Worm (Caenorhabditis elegans) whole organism, L1 larva: ENCODE data around the gene wrt-5.

Source experiments
- C16A3.4 ChIP-seq: fragments of 150-350 bp; optimal IDR thresholded peaks from 2 replicates; lab custom pipeline; 2014; ENCODE audit warnings: missing biosample characterization, missing genetic modification characterization
- F16B12.6 ChIP-seq: fragments of 150-350 bp; optimal IDR thresholded peaks from 2 replicates; lab custom pipeline; 2014; ENCODE audit warnings: missing biosample characterization, missing genetic modification characterization
- aly-2 ChIP-seq: fragments of 150-350 bp; optimal IDR thresholded peaks from 2 replicates; lab custom pipeline; 2014; ENCODE audit warnings: missing biosample characterization, missing genetic modification characterization
- ama-1 ChIP-seq: fragments of 150-350 bp; optimal IDR thresholded peaks from 2 replicates; lab custom pipeline; 2014
- blmp-1 ChIP-seq: fragments of 150-350 bp; optimal IDR thresholded peaks from 2 replicates; lab custom pipeline; 2014; ENCODE audit warnings: missing biosample characterization, missing genetic modification characterization
- ceh-63 ChIP-seq: fragments of 200-800 bp; sonication (Bioruptor generic); optimal IDR thresholded peaks from 2 replicates; lab custom pipeline; 2018; ENCODE audit warnings: mild to moderate bottlenecking, missing genetic modification characterization, missing compliant biosample characterization
- ceh-88 ChIP-seq: fragments of 200-800 bp; sonication (Bioruptor generic); IDR thresholded peaks from 2 replicates; pipeline ENCODE4 v1.3.6; 2022; ENCODE audit warnings: missing genetic modification characterization, missing compliant biosample characterization
- ceh-90 ChIP-seq: sonication (generic microtip); optimal IDR thresholded peaks from 2 replicates; lab custom pipeline; 2016; ENCODE audit warnings: missing genetic modification characterization, missing compliant biosample characterization
- dpl-1 ChIP-seq, 3 experiments: fragments of 150-350 bp in 2 of 3; sonication (generic microtip) in 1 of 3; optimal IDR thresholded peaks; 2 replicates each; lab custom pipeline; 2014 to 2017; ENCODE audit warnings: missing biosample characterization in 3 of 3, missing genetic modification characterization in 3 of 3, missing genetic modification reagents in 3 of 3
- dsc-1 ChIP-seq: sonication (generic microtip); optimal IDR thresholded peaks from 2 replicates; lab custom pipeline; 2016; ENCODE audit warnings: mild to moderate bottlenecking, missing genetic modification characterization, missing compliant biosample characterization
- egl-13 ChIP-seq: sonication (generic microtip); optimal IDR thresholded peaks from 2 replicates; lab custom pipeline; 2016; ENCODE audit warnings: missing genotype, missing genetic modification reagents, missing genetic modification characterization, missing compliant biosample characterization
- elt-2 ChIP-seq: sonication (generic microtip); optimal IDR thresholded peaks from 2 replicates; lab custom pipeline; 2016; ENCODE audit warnings: missing genetic modification characterization, mild to moderate bottlenecking, inconsistent platforms, missing compliant biosample characterization, missing genetic modification reagents
- elt-3 ChIP-seq, 6 experiments: fragments of 150-350 bp in 1 of 6; sonication (generic microtip); optimal IDR thresholded peaks; 2 replicates each; lab custom pipeline; 2017 to 2018; ENCODE audit warnings: missing biosample characterization in 6 of 6, missing genetic modification characterization in 6 of 6, inconsistent platforms in 1 of 6
- ets-5 ChIP-seq: fragments of 200-800 bp; sonication (Bioruptor generic); IDR thresholded peaks from 2 replicates; pipeline ENCODE4 v1.3.6; 2022; ENCODE audit warnings: missing genetic modification characterization, missing compliant biosample characterization
- fos-1 ChIP-seq: fragments of 150-350 bp; optimal IDR thresholded peaks from 2 replicates; lab custom pipeline; 2014; ENCODE audit warnings: missing biosample characterization, missing genetic modification characterization
- hpl-2 ChIP-seq: fragments of 150-350 bp; optimal IDR thresholded peaks from 2 replicates; lab custom pipeline; 2014; ENCODE audit warnings: missing biosample characterization, missing genetic modification reagents, missing genetic modification characterization
- jun-1 ChIP-seq: fragments of 150-350 bp; optimal IDR thresholded peaks from 2 replicates; lab custom pipeline; 2014; ENCODE audit warnings: missing biosample characterization, missing genetic modification reagents, missing genetic modification characterization
- lin-14 ChIP-seq: fragments of 200-800 bp; sonication (Bioruptor generic); optimal IDR thresholded peaks from 2 replicates; lab custom pipeline; 2018; ENCODE audit warnings: mild to moderate bottlenecking, missing genetic modification characterization, moderate library complexity, missing compliant biosample characterization
- lin-15B ChIP-seq: fragments of 150-350 bp; sonication (generic microtip); optimal IDR thresholded peaks from 3 replicates; lab custom pipeline; 2014; ENCODE audit warnings: missing biosample characterization, missing genetic modification characterization
- lin-35 ChIP-seq, 2 experiments: fragments of 150-350 bp; optimal IDR thresholded peaks; 2 replicates each; lab custom pipeline; 2014; ENCODE audit warnings: missing biosample characterization in 2 of 2, missing genetic modification characterization in 2 of 2, missing genetic modification reagents in 2 of 2
- lsy-2 ChIP-seq, 2 experiments: fragments of 150-350 bp; optimal IDR thresholded peaks; 2 replicates each; lab custom pipeline; 2014; ENCODE audit warnings: missing biosample characterization in 2 of 2, missing genetic modification characterization in 2 of 2
- mab-9 ChIP-seq: fragments of 200-800 bp; sonication (Bioruptor generic); IDR thresholded peaks from 2 replicates; pipeline ENCODE4 v1.3.6; 2022; ENCODE audit warnings: missing genetic modification reagents, missing genetic modification characterization, missing compliant biosample characterization
- mdl-1 ChIP-seq, 2 experiments: fragments of 150-350 bp; optimal IDR thresholded peaks; 2 replicates each; lab custom pipeline; 2014 to 2017; ENCODE audit warnings: missing biosample characterization in 2 of 2, missing genetic modification characterization in 2 of 2, inconsistent platforms in 1 of 2
- mef-2 ChIP-seq: fragments of 150-350 bp; optimal IDR thresholded peaks from 2 replicates; lab custom pipeline; 2014; ENCODE audit warnings: missing biosample characterization, missing genetic modification characterization
- mep-1 ChIP-seq: fragments of 150-350 bp; optimal IDR thresholded peaks from 2 replicates; lab custom pipeline; 2014; ENCODE audit warnings: missing biosample characterization, missing genetic modification characterization
- nhr-11 ChIP-seq: fragments of 150-350 bp; optimal IDR thresholded peaks from 2 replicates; lab custom pipeline; 2014; ENCODE audit warnings: missing biosample characterization, missing genetic modification characterization
- nhr-19 ChIP-seq: fragments of 200-800 bp; sonication (Bioruptor generic); conservative IDR thresholded peaks from 2 replicates; pipeline ENCODE4 v1.3.6; 2022; ENCODE audit warnings: missing genetic modification characterization, missing compliant biosample characterization
- nhr-20 ChIP-seq: sonication (generic microtip); optimal IDR thresholded peaks from 2 replicates; lab custom pipeline; 2016; ENCODE audit warnings: mild to moderate bottlenecking, missing genetic modification characterization, missing compliant biosample characterization
- nhr-71 ChIP-seq: sonication (generic microtip); optimal IDR thresholded peaks from 2 replicates; lab custom pipeline; 2016; ENCODE audit warnings: mild to moderate bottlenecking, missing genetic modification characterization, moderate library complexity, missing compliant biosample characterization
- nhr-84 ChIP-seq: sonication (generic microtip); optimal IDR thresholded peaks from 2 replicates; lab custom pipeline; 2017; ENCODE audit warnings: missing biosample characterization, missing genetic modification characterization
- nhr-85 ChIP-seq: sonication (generic microtip); peaks from one replicate; lab custom pipeline; 2016; ENCODE audit warnings: missing genetic modification characterization, inconsistent platforms, missing compliant biosample characterization
- pag-3 ChIP-seq: sonication (generic microtip); optimal IDR thresholded peaks from 2 replicates; lab custom pipeline; 2017; ENCODE audit warnings: missing genetic modification characterization, mild to moderate bottlenecking, missing compliant biosample characterization, antibody characterized with exemption, borderline replicate concordance; ENCODE audit not compliant: insufficient read depth
- skn-1 ChIP-seq: fragments of 150-350 bp; optimal IDR thresholded peaks from 2 replicates; lab custom pipeline; 2014; ENCODE audit warnings: missing biosample characterization, missing genetic modification characterization
- snu-23 ChIP-seq: sonication (generic microtip); optimal IDR thresholded peaks from 2 replicates; lab custom pipeline; 2016; ENCODE audit warnings: missing genetic modification characterization, missing compliant biosample characterization
- sptf-1 ChIP-seq: fragments of 150-350 bp; optimal IDR thresholded peaks from 2 replicates; lab custom pipeline; 2014; ENCODE audit warnings: missing biosample characterization, missing genetic modification characterization
- unc-130 ChIP-seq: fragments of 150-350 bp; optimal IDR thresholded peaks from 2 replicates; lab custom pipeline; 2017; ENCODE audit warnings: missing biosample characterization, missing genetic modification characterization, inconsistent platforms
- unc-30 ChIP-seq: sonication (generic microtip); optimal IDR thresholded peaks from 2 replicates; lab custom pipeline; 2017; ENCODE audit warnings: missing biosample characterization, missing genetic modification characterization
- unc-62 ChIP-seq: fragments of 150-350 bp; optimal IDR thresholded peaks from 2 replicates; lab custom pipeline; 2014; ENCODE audit warnings: missing biosample characterization, missing genetic modification reagents, missing genetic modification characterization
- unc-86 ChIP-seq: sonication (generic microtip); optimal IDR thresholded peaks from 2 replicates; lab custom pipeline; 2016; ENCODE audit warnings: missing genetic modification characterization, missing compliant biosample characterization
- zip-4 ChIP-seq: fragments of 200-800 bp; sonication (Bioruptor generic); optimal IDR thresholded peaks from 2 replicates; lab custom pipeline; 2018; ENCODE audit warnings: mild to moderate bottlenecking, missing genetic modification characterization, moderate library complexity, missing compliant biosample characterization
- ztf-11 ChIP-seq, 2 experiments: sonication (generic microtip); optimal IDR thresholded peaks; 2 replicates each; lab custom pipeline; 2016 to 2017; ENCODE audit warnings: missing genetic modification characterization in 2 of 2, missing biosample characterization in 1 of 2, missing compliant biosample characterization in 1 of 2
- ztf-4 ChIP-seq: fragments of 150-350 bp; optimal IDR thresholded peaks from 2 replicates; lab custom pipeline; 2014; ENCODE audit warnings: missing biosample characterization, missing genetic modification characterization

The wrt-5 gene

DNA sequence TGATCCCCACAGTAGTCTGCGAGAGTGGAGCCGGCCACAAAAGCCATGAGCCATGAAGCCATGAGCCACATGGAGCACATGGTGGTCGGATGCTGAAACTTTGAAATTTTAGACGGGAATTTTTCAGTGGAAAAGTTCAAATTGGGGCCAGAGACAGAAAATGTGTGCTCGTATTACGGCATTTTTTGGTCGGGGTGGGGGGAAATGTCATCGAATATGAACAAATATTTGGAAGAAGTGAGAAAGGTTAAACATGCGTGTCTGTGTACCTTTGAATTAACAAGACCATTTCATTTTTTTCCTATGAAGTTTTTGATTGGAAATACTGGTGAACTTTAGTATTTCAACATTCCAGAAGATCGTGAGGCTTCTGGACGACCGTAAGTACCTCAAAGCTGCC, at the start of gene wrt-5:
wrt-5 (minus strand) TSS at position 101 of the 400 bp plus-strand sequence.
- TF ChIP-seq mep-1 (tag; lab: Kevin White, UChicago) (no peak), mdl-1 (tag; optimal IDR thresholded peaks at IDR 0.05; lab: Kevin White, UChicago) (no peak)
- TF ChIP-seq, all 84 proteins: peak for 0

DNA sequence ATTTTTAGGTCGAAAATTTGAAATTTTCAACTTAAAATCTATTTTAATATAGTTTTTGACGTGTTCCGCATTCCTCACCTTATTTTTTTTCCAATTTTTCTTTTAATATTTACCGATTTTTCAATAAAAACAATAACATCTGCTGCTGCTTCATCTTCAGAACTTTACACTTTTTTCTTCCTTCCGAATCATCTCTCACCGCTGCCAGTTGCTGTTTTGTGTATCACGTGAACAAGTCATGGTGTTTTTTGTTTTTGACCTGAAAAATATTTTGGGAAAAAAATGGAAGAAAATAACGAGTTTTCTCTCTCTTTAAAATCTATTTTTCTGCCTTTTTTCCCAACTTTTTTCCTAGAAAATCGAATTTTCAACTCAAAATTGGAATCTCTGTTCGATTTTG, 48.3 kb upstream of the wrt-5 start:
- TF ChIP-seq nhr-71 (tag; lab: Kevin White, UChicago), result peak; percentile 48
- TF ChIP-seq unc-130 (tag; lab: Kevin White, UChicago), result peak; percentile 48
- no peak for TF ChIP-seq ztf-4 (tag; lab: Kevin White, UChicago)
- TF ChIP-seq ceh-63, result no peak
- peak; percentile 10 to 21 for TF ChIP-seq lsy-2 (tag; optimal IDR thresholded peaks at IDR 0.05; lab: Kevin White, UChicago)
- TF ChIP-seq lin-14, result peak; percentile 54
- TF ChIP-seq ets-5 (GFP tag; lab: Robert Waterston, UW), result no peak
- TF ChIP-seq blmp-1 (tag; lab: Kevin White, UChicago), result no peak
- TF ChIP-seq F16B12.6 (tag; lab: Kevin White, UChicago), result no peak
- TF ChIP-seq dpl-1 (GFP tag; optimal IDR thresholded peaks at IDR 0.05; lab: Kevin White, UChicago), result peak in 1 of 3 experiments; percentile 13
- TF ChIP-seq pag-3 (tag; lab: Kevin White, UChicago), result peak; percentile 40
- TF ChIP-seq unc-30 (tag; lab: Kevin White, UChicago), result no peak
- TF ChIP-seq snu-23 (GFP tag; lab: Kevin White, UChicago), result peak; percentile 7
- peak; percentile 34; the same call in 1 of the 2 replicates for TF ChIP-seq nhr-19 (GFP tag; lab: Robert Waterston, UW)
- no peak for TF ChIP-seq lin-15B (tag; lab: Kevin White, UChicago)
- no peak for TF ChIP-seq C16A3.4 (tag; lab: Kevin White, UChicago)

DNA sequence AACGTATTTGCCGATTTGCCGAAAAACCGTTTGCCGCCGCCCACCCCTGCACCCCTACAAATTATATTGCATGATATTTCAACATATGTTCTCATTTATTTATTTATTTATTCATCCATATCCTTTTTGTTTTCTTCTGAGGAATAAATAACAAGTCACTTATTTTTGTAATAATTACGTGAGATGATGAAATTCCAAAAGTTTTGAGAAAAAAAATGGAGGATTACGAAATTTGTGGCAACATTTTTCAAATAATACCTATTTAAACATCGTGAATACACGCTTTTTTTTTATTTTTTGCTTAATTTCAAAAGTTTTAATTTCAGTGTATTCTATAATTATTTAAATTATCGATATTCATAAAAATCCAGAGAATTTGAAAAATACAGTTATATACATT, 45.5 kb upstream of the wrt-5 start:
- peak; percentile 58 for TF ChIP-seq skn-1 (tag; lab: Kevin White, UChicago)
- no peak for TF ChIP-seq dsc-1 (tag; lab: Kevin White, UChicago)

DNA sequence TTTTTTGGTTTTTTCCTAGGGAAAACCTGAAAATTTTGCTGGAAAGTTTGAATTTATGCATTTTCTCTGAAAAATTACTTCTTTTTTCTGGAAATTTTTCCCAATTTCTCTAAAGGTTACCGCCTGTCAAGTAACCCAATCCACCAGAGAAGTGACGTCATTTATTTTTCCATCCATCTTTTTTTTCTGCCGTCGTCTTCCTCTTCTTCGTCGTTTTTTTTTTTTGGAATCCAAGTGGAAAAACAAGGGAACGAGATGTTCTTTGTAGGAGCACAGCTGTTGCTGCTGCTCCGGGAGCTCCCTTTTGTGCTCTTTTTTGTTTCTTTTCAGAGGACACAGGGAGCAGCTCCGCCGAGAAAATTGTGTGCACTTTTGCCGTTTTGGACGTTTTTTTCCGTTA, 42.9 kb upstream of the wrt-5 start:
- TF ChIP-seq ceh-90 (tag; lab: Kevin White, UChicago) (no peak), lin-15B (tag; lab: Kevin White, UChicago) (no peak), nhr-19 (GFP tag; lab: Robert Waterston, UW) (0 out of 2 replicates have a peak, but pooled peaks have one; percentile 4), aly-2 (tag; lab: Kevin White, UChicago) (no peak), hpl-2 (GFP tag; lab: Kevin White, UChicago) (no peak), ceh-63 (no peak), lin-14 (peak; percentile 24), nhr-71 (tag; lab: Kevin White, UChicago) (peak; percentile 9), mdl-1 (tag; optimal IDR thresholded peaks at IDR 0.05; lab: Kevin White, UChicago) (no peak), dpl-1 (GFP tag; optimal IDR thresholded peaks at IDR 0.05; lab: Kevin White, UChicago) (no peak), ztf-11 (tag; optimal IDR thresholded peaks at IDR 0.05; lab: Kevin White, UChicago) (no peak), jun-1 (tag; lab: Kevin White, UChicago) (no peak), sptf-1 (tag; lab: Kevin White, UChicago) (no peak), elt-2 (tag; lab: Kevin White, UChicago) (no peak), lin-35 (GFP tag; optimal IDR thresholded peaks at IDR 0.05; lab: Kevin White, UChicago) (no peak)

DNA sequence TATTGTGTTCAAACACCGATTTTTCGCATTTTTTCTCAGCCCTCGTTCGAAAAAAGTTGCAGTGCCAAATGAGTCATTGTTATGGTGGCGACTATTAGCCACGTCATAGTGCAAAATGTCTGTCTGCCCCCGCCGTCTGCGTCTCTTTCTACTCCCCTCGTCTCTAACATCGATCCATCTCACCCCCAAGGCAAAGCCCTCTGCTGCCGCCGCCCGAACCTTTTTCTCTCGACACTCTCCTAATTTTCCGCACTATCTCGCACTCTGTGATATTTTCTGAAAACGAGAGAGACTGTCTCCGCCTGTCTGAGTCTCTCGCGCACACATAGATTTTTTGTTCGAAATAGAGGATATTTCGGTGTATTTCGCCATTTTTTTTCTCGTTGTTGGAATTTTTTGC, 41.6 kb upstream of the wrt-5 start:
- TF ChIP-seq unc-86 (peak; percentile 80), nhr-85 (tag; lab: Kevin White, UChicago) (peak; percentile 90), fos-1 (tag; lab: Kevin White, UChicago) (peak; percentile 71), dpl-1 (GFP tag; optimal IDR thresholded peaks at IDR 0.05; lab: Kevin White, UChicago) (peak; percentile 21 to 58 (median 55)), lsy-2 (tag; optimal IDR thresholded peaks at IDR 0.05; lab: Kevin White, UChicago) (peak; percentile 75 to 77), mef-2 (peak; percentile 67), mab-9 (GFP tag; lab: Robert Waterston, UW) (peak; percentile 56; the same call in 1 of the 2 replicates), unc-62 (no peak), ama-1 (lab: Kevin White, UChicago) (no peak), unc-130 (tag; lab: Kevin White, UChicago) (no peak), ceh-90 (tag; lab: Kevin White, UChicago) (no peak), ets-5 (GFP tag; lab: Robert Waterston, UW) (no peak), nhr-20 (tag; lab: Kevin White, UChicago) (peak; percentile 84), nhr-84 (tag; lab: Kevin White, UChicago) (no peak), pag-3 (tag; lab: Kevin White, UChicago) (no peak), jun-1 (tag; lab: Kevin White, UChicago) (peak; percentile 76), nhr-11 (tag; lab: Kevin White, UChicago) (peak; percentile 40), lin-14 (peak; percentile 96), C16A3.4 (tag; lab: Kevin White, UChicago) (peak; percentile 11), elt-3 (tag; optimal IDR thresholded peaks at IDR 0.05; lab: Kevin White, UChicago) (peak in 2 of 6 experiments; percentile 19 to 36), zip-4 (no peak), blmp-1 (tag; lab: Kevin White, UChicago) (no peak), ceh-88 (peak; percentile 64), egl-13 (tag; lab: Kevin White, UChicago) (peak; percentile 78), hpl-2 (GFP tag; lab: Kevin White, UChicago) (no peak), F16B12.6 (tag; lab: Kevin White, UChicago) (peak; percentile 46)
